Fruit fly (Drosophila melanogaster): ENCODE results near the gene mkg-p.

The mkg-p gene

DNA sequence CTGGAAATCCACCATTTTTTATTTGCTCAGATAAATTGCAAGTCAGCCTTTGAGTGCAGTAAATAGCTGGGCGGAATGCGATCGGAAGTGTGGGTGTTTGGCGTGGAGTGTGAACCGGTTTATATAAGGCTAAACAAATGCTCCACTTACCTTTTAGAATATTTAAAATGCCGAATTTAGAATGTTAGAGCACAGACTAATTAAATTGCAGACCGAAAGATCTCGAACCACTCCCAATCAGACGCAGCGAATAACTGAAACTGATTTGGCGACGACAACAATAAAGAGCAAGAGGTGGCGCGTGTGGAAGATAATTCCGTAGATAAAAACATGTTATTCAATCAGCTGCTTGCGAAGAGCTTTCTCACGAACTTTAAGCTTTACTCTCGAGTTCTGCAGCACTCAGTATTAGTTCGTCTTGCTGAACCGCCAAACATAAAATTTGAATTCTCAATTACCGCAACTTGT, 44.4 kb downstream of the mkg-p start, which contains the start of gene Idh (continued):
- peak; percentile 46 for TF ChIP-seq CG10543 (GFP tag; optimal IDR thresholded peaks at IDR 0.05)
- no peak for TF ChIP-seq CG1647 (GFP tag; optimal IDR thresholded peaks at IDR 0.05)
- no peak for TF ChIP-seq CG3407 (GFP tag; optimal IDR thresholded peaks at IDR 0.05)
- peak; percentile 31 for TF ChIP-seq sug (tag; optimal IDR thresholded peaks at IDR 0.05)
- peak; percentile 32 for TF ChIP-seq CG8924 (tag; optimal IDR thresholded peaks at IDR 0.05)
- TF ChIP-seq CG6654 (GFP tag; optimal IDR thresholded peaks at IDR 0.05): no peak
- no peak for TF ChIP-seq CG32772 (GFP tag; IDR thresholded peaks at IDR 0.05)
- TF ChIP-seq sima (GFP tag; optimal IDR thresholded peaks at IDR 0.05): no peak
- no peak for TF ChIP-seq ase (GFP tag; IDR thresholded peaks at IDR 0.05)
- TF ChIP-seq bbx (GFP tag; IDR thresholded peaks at IDR 0.05; ENCODE audit: partially characterized antibody): peak; percentile 65
- TF ChIP-seq hkb (optimal IDR thresholded peaks at IDR 0.05): no peak
- no peak for TF ChIP-seq hkb (GFP tag; IDR thresholded peaks at IDR 0.05)
- peak; percentile 64 for TF ChIP-seq Vsx1 (GFP tag; optimal IDR thresholded peaks at IDR 0.05)
- no peak for TF ChIP-seq CG17829 (tag; optimal IDR thresholded peaks at IDR 0.05)
- no peak for TF ChIP-seq gem (tag; optimal IDR thresholded peaks at IDR 0.05)
- TF ChIP-seq zen (tag; optimal IDR thresholded peaks at IDR 0.05): no peak
- TF ChIP-seq chm (GFP tag; IDR thresholded peaks at IDR 0.05): no peak; the same call in 1 of the 2 replicates
- no peak for TF ChIP-seq emc (GFP tag; optimal IDR thresholded peaks at IDR 0.05)
- TF ChIP-seq CG7839 (tag; optimal IDR thresholded peaks at IDR 0.05): peak; percentile 28
- TF ChIP-seq CG12155 (GFP tag; optimal IDR thresholded peaks at IDR 0.05): no peak
- TF ChIP-seq Lpt (GFP tag; optimal IDR thresholded peaks at IDR 0.05): no peak
- peak; percentile 13 for TF ChIP-seq Abd-B (GFP tag; optimal IDR thresholded peaks at IDR 0.05)
- TF ChIP-seq sob (GFP tag; IDR thresholded peaks at IDR 0.05): 0 out of 2 replicates have a peak, but pooled peaks have one; percentile 11
- peak; percentile 65 for TF ChIP-seq pzg (GFP tag; optimal IDR thresholded peaks at IDR 0.05)
- TF ChIP-seq CG9437 (GFP tag; optimal IDR thresholded peaks at IDR 0.05): no peak
- TF ChIP-seq peb (GFP tag; IDR thresholded peaks at IDR 0.05): no peak
- no peak for TF ChIP-seq ATbp (GFP tag; optimal IDR thresholded peaks at IDR 0.05)
- TF ChIP-seq CG2199 (GFP tag; IDR thresholded peaks at IDR 0.05): no peak
- peak; percentile 5 for TF ChIP-seq CG10147 (GFP tag; optimal IDR thresholded peaks at IDR 0.05)
- peak in 1 of 2 experiments; percentile 29 for TF ChIP-seq Hr51 (GFP tag; optimal IDR thresholded peaks at IDR 0.05)
- TF ChIP-seq Neu2 (GFP tag; optimal IDR thresholded peaks at IDR 0.05; ENCODE audit: borderline replicate concordance): no peak
- TF ChIP-seq CG6854 (GFP tag; optimal IDR thresholded peaks at IDR 0.05): peak; percentile 22
- TF ChIP-seq nmo (GFP tag; optimal IDR thresholded peaks at IDR 0.05): no peak
- no peak for TF ChIP-seq pho (GFP tag; optimal IDR thresholded peaks at IDR 0.05)
- TF ChIP-seq CG7271 (tag; optimal IDR thresholded peaks at IDR 0.05): no peak
- no peak for TF ChIP-seq Xbp1 (GFP tag; optimal IDR thresholded peaks at IDR 0.05)
- TF ChIP-seq CG4820 (GFP tag; optimal IDR thresholded peaks at IDR 0.05): no peak
- no peak for TF ChIP-seq Ada2b (GFP tag; IDR thresholded peaks at IDR 0.05)
- no peak for TF ChIP-seq ems (GFP tag; optimal IDR thresholded peaks at IDR 0.05)
- no peak for TF ChIP-seq Mad (GFP tag; optimal IDR thresholded peaks at IDR 0.05)
- TF ChIP-seq otp (GFP tag; IDR thresholded peaks at IDR 0.05): no peak
- no peak for TF ChIP-seq CG31388 (GFP tag; optimal IDR thresholded peaks at IDR 0.05)
- TF ChIP-seq al (GFP tag; IDR thresholded peaks at IDR 0.05): no peak
- no peak for TF ChIP-seq pita (GFP tag; optimal IDR thresholded peaks at IDR 0.05)
- TF ChIP-seq vvl (GFP tag; IDR thresholded peaks at IDR 0.05): peak; percentile 52; the same call in 1 of the 2 replicates
- peak; percentile 38; the same call in 1 of the 2 replicates for TF ChIP-seq nerfin-2 (GFP tag; IDR thresholded peaks at IDR 0.05; ENCODE audit: partially characterized antibody)
- no peak for TF ChIP-seq luna (GFP tag; optimal IDR thresholded peaks at IDR 0.05)
- TF ChIP-seq CG11247 (GFP tag; IDR thresholded peaks at IDR 0.05): 0 out of 2 replicates have a peak, but pooled peaks have one; percentile 14
- no peak for TF ChIP-seq CG9215 (GFP tag; IDR thresholded peaks at IDR 0.05)
- TF ChIP-seq ranshi (GFP tag; IDR thresholded peaks at IDR 0.05): no peak
- no peak for TF ChIP-seq pum (GFP tag; optimal IDR thresholded peaks at IDR 0.05)

Measured in whole organism, embryonic.